Fruit fly (Drosophila melanogaster) S2 (cell line): Measurements from ENCODE around the gene Ype.

Experiments
- CG8478 ChIP-seq: fragments of >200 bp; optimal IDR thresholded peaks from 2 replicates; lab custom pipeline; 2018
- CTCF ChIP-seq, 2 experiments: fragments of >200 bp; optimal IDR thresholded peaks; 2 replicates each; lab custom pipeline; 2018

dm6 chrX:13390465-13391173 is 3.4 kb upstream of the Ype start:
- no peak for TF ChIP-seq CG8478
- TF ChIP-seq CTCF (optimal IDR thresholded peaks at IDR 0.05; lab: Kevin White, UChicago): no peak
